Worm (Caenorhabditis elegans) whole organism, L1 larva: ENCODE measurements around the gene coq-3.

Experiments
- C04F5.9 ChIP-seq: sonication (generic microtip); optimal IDR thresholded peaks from 2 replicates; lab custom pipeline; 2016; ENCODE audit warnings: missing genetic modification characterization, missing compliant biosample characterization
- C16A3.4 ChIP-seq: fragments of 150-350 bp; optimal IDR thresholded peaks from 2 replicates; lab custom pipeline; 2014; ENCODE audit warnings: missing biosample characterization, missing genetic modification characterization
- aly-2 ChIP-seq: fragments of 150-350 bp; optimal IDR thresholded peaks from 2 replicates; lab custom pipeline; 2014; ENCODE audit warnings: missing biosample characterization, missing genetic modification characterization
- ama-1 ChIP-seq: fragments of 150-350 bp; optimal IDR thresholded peaks from 2 replicates; lab custom pipeline; 2014
- ceh-63 ChIP-seq: fragments of 200-800 bp; sonication (Bioruptor generic); optimal IDR thresholded peaks from 2 replicates; lab custom pipeline; 2018; ENCODE audit warnings: mild to moderate bottlenecking, missing genetic modification characterization, missing compliant biosample characterization
- ceh-88 ChIP-seq: fragments of 200-800 bp; sonication (Bioruptor generic); IDR thresholded peaks from 2 replicates; pipeline ENCODE4 v1.3.6; 2022; ENCODE audit warnings: missing genetic modification characterization, missing compliant biosample characterization
- ceh-90 ChIP-seq: sonication (generic microtip); optimal IDR thresholded peaks from 2 replicates; lab custom pipeline; 2016; ENCODE audit warnings: missing genetic modification characterization, missing compliant biosample characterization
- efl-1 ChIP-seq, 4 experiments: fragments of 150-350 bp; optimal IDR thresholded peaks in 3 of 4; peaks in 1 of 4; 1 replicate in 1 of 4; 2 replicates in 3 of 4; lab custom pipeline; 2014; ENCODE audit warnings: missing biosample characterization in 2 of 4, missing genetic modification characterization in 2 of 4, missing genetic modification reagents in 2 of 4
- efl-3 ChIP-seq: fragments of 200-800 bp; sonication (Bioruptor generic); optimal IDR thresholded peaks from 2 replicates; lab custom pipeline; 2018; ENCODE audit warnings: mild to moderate bottlenecking, missing genetic modification characterization, missing compliant biosample characterization
- egl-13 ChIP-seq: sonication (generic microtip); optimal IDR thresholded peaks from 2 replicates; lab custom pipeline; 2016; ENCODE audit warnings: missing genotype, missing genetic modification reagents, missing genetic modification characterization, missing compliant biosample characterization
- egl-27 ChIP-seq, 2 experiments: fragments of 150-350 bp in 1 of 2; sonication (generic microtip); optimal IDR thresholded peaks; 3 replicates each; lab custom pipeline; 2017 to 2018; ENCODE audit warnings: missing biosample characterization in 2 of 2, missing genetic modification characterization in 2 of 2, missing genetic modification reagents in 2 of 2
- elt-3 ChIP-seq, 6 experiments: fragments of 150-350 bp in 1 of 6; sonication (generic microtip); optimal IDR thresholded peaks; 2 replicates each; lab custom pipeline; 2017 to 2018; ENCODE audit warnings: missing biosample characterization in 6 of 6, missing genetic modification characterization in 6 of 6, inconsistent platforms in 1 of 6
- ets-5 ChIP-seq: fragments of 200-800 bp; sonication (Bioruptor generic); IDR thresholded peaks from 2 replicates; pipeline ENCODE4 v1.3.6; 2022; ENCODE audit warnings: missing genetic modification characterization, missing compliant biosample characterization
- grh-1 ChIP-seq: fragments of 200-800 bp; sonication (Bioruptor generic); IDR thresholded peaks from 2 replicates; pipeline ENCODE4 v1.3.6; 2022; ENCODE audit warnings: missing genetic modification reagents, missing genetic modification characterization, missing compliant biosample characterization
- hpl-2 ChIP-seq: fragments of 150-350 bp; optimal IDR thresholded peaks from 2 replicates; lab custom pipeline; 2014; ENCODE audit warnings: missing biosample characterization, missing genetic modification reagents, missing genetic modification characterization
- lin-13 ChIP-seq: fragments of 150-350 bp; optimal IDR thresholded peaks from 2 replicates; lab custom pipeline; 2014; ENCODE audit warnings: missing biosample characterization, missing genetic modification reagents, missing genetic modification characterization
- lin-15B ChIP-seq: fragments of 150-350 bp; sonication (generic microtip); optimal IDR thresholded peaks from 3 replicates; lab custom pipeline; 2014; ENCODE audit warnings: missing biosample characterization, missing genetic modification characterization
- lir-3 ChIP-seq: sonication (generic microtip); optimal IDR thresholded peaks from 2 replicates; lab custom pipeline; 2016; ENCODE audit warnings: mild to moderate bottlenecking, missing genetic modification characterization, moderate library complexity, missing compliant biosample characterization; ENCODE audit not compliant: poor library complexity
- lsy-2 ChIP-seq, 2 experiments: fragments of 150-350 bp; optimal IDR thresholded peaks; 2 replicates each; lab custom pipeline; 2014; ENCODE audit warnings: missing biosample characterization in 2 of 2, missing genetic modification characterization in 2 of 2
- mdl-1 ChIP-seq, 2 experiments: fragments of 150-350 bp; optimal IDR thresholded peaks; 2 replicates each; lab custom pipeline; 2014 to 2017; ENCODE audit warnings: missing biosample characterization in 2 of 2, missing genetic modification characterization in 2 of 2, inconsistent platforms in 1 of 2
- mep-1 ChIP-seq: fragments of 150-350 bp; optimal IDR thresholded peaks from 2 replicates; lab custom pipeline; 2014; ENCODE audit warnings: missing biosample characterization, missing genetic modification characterization
- nhr-71 ChIP-seq: sonication (generic microtip); optimal IDR thresholded peaks from 2 replicates; lab custom pipeline; 2016; ENCODE audit warnings: mild to moderate bottlenecking, missing genetic modification characterization, moderate library complexity, missing compliant biosample characterization
- nhr-84 ChIP-seq: sonication (generic microtip); optimal IDR thresholded peaks from 2 replicates; lab custom pipeline; 2017; ENCODE audit warnings: missing biosample characterization, missing genetic modification characterization
- nhr-85 ChIP-seq: sonication (generic microtip); peaks from one replicate; lab custom pipeline; 2016; ENCODE audit warnings: missing genetic modification characterization, inconsistent platforms, missing compliant biosample characterization
- nhr-90 ChIP-seq: sonication (generic microtip); optimal IDR thresholded peaks from 2 replicates; lab custom pipeline; 2016; ENCODE audit warnings: mild to moderate bottlenecking, missing genetic modification characterization, missing compliant biosample characterization; ENCODE audit not compliant: poor library complexity
- pag-3 ChIP-seq: sonication (generic microtip); optimal IDR thresholded peaks from 2 replicates; lab custom pipeline; 2017; ENCODE audit warnings: missing genetic modification characterization, mild to moderate bottlenecking, missing compliant biosample characterization, antibody characterized with exemption, borderline replicate concordance; ENCODE audit not compliant: insufficient read depth
- pax-3 ChIP-seq: fragments of 200-800 bp; sonication (Bioruptor generic); optimal IDR thresholded peaks from 2 replicates; lab custom pipeline; 2018; ENCODE audit warnings: mild to moderate bottlenecking, missing genetic modification characterization, moderate library complexity, missing compliant biosample characterization
- pqm-1 ChIP-seq: sonication (generic microtip); optimal IDR thresholded peaks from 3 replicates; lab custom pipeline; 2017; ENCODE audit warnings: missing biosample characterization, missing genetic modification characterization
- rnt-1 ChIP-seq: sonication (generic microtip); optimal IDR thresholded peaks from 2 replicates; lab custom pipeline; 2016; ENCODE audit warnings: mild to moderate bottlenecking, missing genetic modification characterization, moderate library complexity, missing compliant biosample characterization
- skn-1 ChIP-seq: fragments of 150-350 bp; optimal IDR thresholded peaks from 2 replicates; lab custom pipeline; 2014; ENCODE audit warnings: missing biosample characterization, missing genetic modification characterization
- snpc-4 ChIP-seq: fragments of 150-350 bp; optimal IDR thresholded peaks from 2 replicates; lab custom pipeline; 2014; ENCODE audit warnings: missing biosample characterization, missing genetic modification characterization
- sptf-1 ChIP-seq: fragments of 150-350 bp; optimal IDR thresholded peaks from 2 replicates; lab custom pipeline; 2014; ENCODE audit warnings: missing biosample characterization, missing genetic modification characterization
- sup-37 ChIP-seq: fragments of 200-800 bp; sonication (Bioruptor generic); optimal IDR thresholded peaks from 2 replicates; lab custom pipeline; 2018; ENCODE audit warnings: mild to moderate bottlenecking, missing genetic modification characterization, missing compliant biosample characterization
- swsn-7 ChIP-seq: sonication (generic microtip); optimal IDR thresholded peaks from 2 replicates; lab custom pipeline; 2016; ENCODE audit warnings: missing genetic modification characterization, missing compliant biosample characterization
- tbx-2 ChIP-seq: sonication (generic microtip); optimal IDR thresholded peaks from 2 replicates; lab custom pipeline; 2016; ENCODE audit warnings: missing genetic modification characterization, missing compliant biosample characterization
- unc-62 ChIP-seq: fragments of 150-350 bp; optimal IDR thresholded peaks from 2 replicates; lab custom pipeline; 2014; ENCODE audit warnings: missing biosample characterization, missing genetic modification reagents, missing genetic modification characterization
- vab-15 ChIP-seq: sonication (generic microtip); optimal IDR thresholded peaks from 2 replicates; lab custom pipeline; 2017; ENCODE audit warnings: missing genotype, mild to moderate bottlenecking, missing genetic modification characterization, missing compliant biosample characterization
- xbp-1 ChIP-seq: sonication (generic microtip); optimal IDR thresholded peaks from 2 replicates; lab custom pipeline; 2016; ENCODE audit warnings: missing genetic modification characterization, missing compliant biosample characterization
- ztf-4 ChIP-seq: fragments of 150-350 bp; optimal IDR thresholded peaks from 2 replicates; lab custom pipeline; 2014; ENCODE audit warnings: missing biosample characterization, missing genetic modification characterization

coq-3 gene

ce11 chrIV:14766382-14766781, 29.7 kb downstream of the coq-3 start, which contains the start of gene vti-1:
Gene vti-1 (minus strand): TSS chrIV:14766665.
- TF ChIP-seq C16A3.4 = no peak
- TF ChIP-seq grh-1 (GFP tag; lab: Robert Waterston, UW) = no peak
- TF ChIP-seq snpc-4 (tag; lab: Kevin White, UChicago) = no peak
- no peak for TF ChIP-seq ets-5
- TF ChIP-seq ceh-90 (tag; lab: Kevin White, UChicago) = no peak
- TF ChIP-seq egl-13 (tag; lab: Kevin White, UChicago) = no peak
- TF ChIP-seq pag-3 (tag; lab: Kevin White, UChicago) = no peak
- TF ChIP-seq ztf-4 = no peak
- TF ChIP-seq tbx-2 (tag; lab: Kevin White, UChicago) = no peak
- no peak for TF ChIP-seq swsn-7 (tag; lab: Kevin White, UChicago)
- no peak for TF ChIP-seq efl-3
- TF ChIP-seq ama-1 (lab: Kevin White, UChicago) = no peak
- no peak for TF ChIP-seq pqm-1 (tag; lab: Kevin White, UChicago)

- TF ChIP-seq nhr-85 (tag; lab: Kevin White, UChicago) (no peak), egl-27 (tag; optimal IDR thresholded peaks at IDR 0.05; lab: Kevin White, UChicago) (no peak), efl-3 (no peak), unc-62 (GFP tag; lab: Kevin White, UChicago) (no peak), lin-15B (tag; lab: Kevin White, UChicago) (no peak), skn-1 (no peak), sup-37 (GFP tag; lab: Kevin White, UChicago) (no peak), lsy-2 (tag; optimal IDR thresholded peaks at IDR 0.05; lab: Kevin White, UChicago) (no peak), nhr-90 (no peak), ama-1 (lab: Kevin White, UChicago) (no peak), elt-3 (tag; optimal IDR thresholded peaks at IDR 0.05; lab: Kevin White, UChicago) (no peak)
- TF ChIP-seq, all 84 proteins: peak for 0
Observed at ce11 chrIV:14765336-14765735, 30.8 kb downstream of the coq-3 start, which contains the start of gene Y57G11C.5. Gene Y57G11C.5 (minus strand): TSS chrIV:14765436.

ce11 chrIV:14764719-14765173, 31.4 kb downstream of the coq-3 start:
- TF ChIP-seq nhr-84 = no peak
- TF ChIP-seq mdl-1 (tag; optimal IDR thresholded peaks at IDR 0.05; lab: Kevin White, UChicago) = no peak
- TF ChIP-seq aly-2 (tag; lab: Kevin White, UChicago) = no peak
- TF ChIP-seq lir-3 = no peak
- no peak for TF ChIP-seq ama-1 (lab: Kevin White, UChicago)
- no peak for TF ChIP-seq pax-3 (tag; lab: Kevin White, UChicago)
- no peak for TF ChIP-seq sup-37 (GFP tag; lab: Kevin White, UChicago)

DNA sequence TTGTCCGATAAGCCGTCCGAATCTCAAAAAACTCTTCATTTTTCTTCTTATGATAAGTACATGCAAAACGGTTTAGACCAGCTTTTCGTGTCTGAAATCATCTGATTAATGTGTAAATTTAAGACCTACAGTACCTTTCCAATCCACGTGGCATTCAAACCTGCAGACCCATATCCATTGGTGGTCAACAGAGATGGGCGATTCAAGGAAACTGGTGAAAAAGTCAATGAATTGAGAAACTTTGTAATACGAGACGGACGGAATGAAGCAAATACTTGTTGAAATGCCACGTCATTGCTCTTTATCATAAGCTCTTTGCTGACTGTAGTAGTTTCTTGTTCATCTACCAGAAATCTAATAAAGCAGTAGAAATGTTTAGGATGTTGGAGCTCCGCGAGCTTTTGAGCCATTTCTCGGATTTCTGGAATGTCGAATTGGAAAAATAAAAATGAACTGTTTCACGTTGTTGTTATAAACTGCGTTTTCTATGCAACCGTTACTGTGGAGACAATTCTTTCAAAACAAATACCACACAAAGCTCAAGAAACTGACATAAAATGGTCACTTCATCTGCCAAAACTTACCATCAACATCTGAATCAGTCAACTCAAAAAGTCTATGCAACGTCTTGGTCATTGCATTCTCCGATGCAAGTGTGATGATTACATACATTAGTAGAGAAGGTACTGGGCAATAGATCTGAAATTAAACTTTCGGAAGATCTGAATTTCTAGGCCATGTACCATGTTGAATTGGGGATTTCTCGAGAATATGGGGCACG, 32.0 kb downstream of the coq-3 start:
- TF ChIP-seq pqm-1 (tag; lab: Kevin White, UChicago) (no peak), lin-13 (GFP tag; lab: Kevin White, UChicago) (no peak), sptf-1 (tag; lab: Kevin White, UChicago) (no peak), ceh-88 (GFP tag; lab: Robert Waterston, UW) (peak; percentile 16; the same call in 1 of the 2 replicates), vab-15 (peak; percentile 46), rnt-1 (tag; lab: Kevin White, UChicago) (peak; percentile 17), ama-1 (lab: Kevin White, UChicago) (peak; percentile 79), ceh-63 (GFP tag; lab: Kevin White, UChicago) (no peak), mep-1 (tag; lab: Kevin White, UChicago) (no peak), ceh-90 (tag; lab: Kevin White, UChicago) (no peak), hpl-2 (GFP tag; lab: Kevin White, UChicago) (no peak), ets-5 (0 out of 2 replicates have a peak, but pooled peaks have one; percentile 33), ztf-4 (peak; percentile 38), lsy-2 (tag; optimal IDR thresholded peaks at IDR 0.05; lab: Kevin White, UChicago) (peak in 1 of 2 experiments; percentile 1), nhr-71 (peak; percentile 45), C04F5.9 (no peak), efl-1 (optimal IDR thresholded peaks at IDR 0.05; lab: Kevin White, UChicago) (no peak), efl-1 (GFP tag; optimal IDR thresholded peaks at IDR 0.05 in 1 of 2; lab: Kevin White, UChicago) (peak in 1 of 2 experiments; percentile 18), xbp-1 (tag; lab: Kevin White, UChicago) (no peak)
